Worm (Caenorhabditis elegans): ENCODE measurements around the gene str-45.

DNA sequence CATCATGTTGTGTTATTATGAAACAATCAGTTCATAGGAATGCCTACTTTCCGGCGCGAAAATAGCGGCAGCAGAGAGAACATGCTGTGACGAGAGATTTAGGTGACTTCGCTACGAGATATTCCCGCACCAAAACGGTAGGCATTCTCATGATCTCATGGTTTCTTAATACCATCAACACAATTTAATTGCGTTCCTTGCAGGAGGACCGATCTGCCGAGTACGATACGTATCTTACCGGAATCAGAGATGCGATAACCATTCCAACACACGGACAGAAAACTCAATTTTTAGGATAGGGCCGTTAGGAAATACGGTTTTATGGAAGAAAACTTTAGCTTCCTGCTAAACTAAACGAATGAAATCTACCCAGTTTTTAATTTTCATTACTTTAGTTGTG, 10.0 kb upstream of the str-45 start, which contains the start of gene T09F5.1:
- TF ChIP-seq hrde-1 (tag; optimal IDR thresholded peaks at IDR 0.05; ENCODE audit: borderline replicate concordance) (no peak), ztf-22 (GFP tag; optimal IDR thresholded peaks at IDR 0.05) (no peak), pha-4 (tag; optimal IDR thresholded peaks at IDR 0.05) (no peak), snpc-4 (GFP tag; optimal IDR thresholded peaks at IDR 0.05) (no peak), snpc-4 (tag; optimal IDR thresholded peaks at IDR 0.05) (no peak), Y95B8A.8 (GFP tag; IDR thresholded peaks at IDR 0.05) (no peak), unc-62 (GFP tag; optimal IDR thresholded peaks at IDR 0.05) (no peak), ztf-28 (GFP tag; IDR thresholded peaks at IDR 0.05) (no peak), ama-1 (optimal IDR thresholded peaks at IDR 0.05) (no peak), ama-1 (GFP tag; optimal IDR thresholded peaks at IDR 0.05) (no peak), egl-44 (GFP tag; IDR thresholded peaks at IDR 0.05) (no peak), repo-1 (tag; optimal IDR thresholded peaks at IDR 0.05) (no peak), let-607 (tag; optimal IDR thresholded peaks at IDR 0.05) (no peak), egrh-3 (GFP tag; IDR thresholded peaks at IDR 0.05) (no peak), Y67H2A.10 (GFP tag; conservative IDR thresholded peaks at IDR 0.05) (no peak), F23B12.7 (tag; optimal IDR thresholded peaks at IDR 0.05; ENCODE audit: insufficient read depth) (no peak)

Measured in whole organism, young adult.